Fruit fly (Drosophila melanogaster) whole organism, prepupa: ENCODE data around the gene Vha26.

Experiments
- CG1621 ChIP-seq: fragments of 200-800 bp; sonication (Bioruptor generic); optimal IDR thresholded peaks from 3 replicates; lab custom pipeline; 2018; ENCODE audit warnings: missing biosample characterization, mild to moderate bottlenecking, missing genetic modification characterization
- CG6163 ChIP-seq: fragments of 200-800 bp; sonication (Bioruptor generic); IDR thresholded peaks from 3 replicates; pipeline ENCODE4 v1.3.6; 2022; ENCODE audit warnings: missing biosample characterization, missing genetic modification characterization
- CG6792 ChIP-seq: fragments of 200-800 bp; sonication (Bioruptor generic); optimal IDR thresholded peaks from 3 replicates; lab custom pipeline; 2016; ENCODE audit warnings: missing biosample characterization, missing genetic modification characterization
- CG6854 ChIP-seq: fragments of 200-800 bp; sonication (Bioruptor generic); optimal IDR thresholded peaks from 2 replicates; lab custom pipeline; 2017; ENCODE audit warnings: missing biosample characterization, mild to moderate bottlenecking, missing genetic modification characterization
- CG8119 ChIP-seq: fragments of 200-800 bp; sonication (Bioruptor generic); IDR thresholded peaks from 3 replicates; pipeline ENCODE4 v1.3.6; 2022; ENCODE audit warnings: missing biosample characterization, missing genetic modification characterization
- CG8632 ChIP-seq: fragments of 200-800 bp; sonication (Bioruptor generic); optimal IDR thresholded peaks from 3 replicates; lab custom pipeline; 2016; ENCODE audit warnings: missing biosample characterization, missing genetic modification characterization
- Hr39 ChIP-seq: fragments of 200-800 bp; sonication (Bioruptor generic); optimal IDR thresholded peaks from 2 replicates; lab custom pipeline; 2016; ENCODE audit warnings: missing biosample characterization, missing genetic modification characterization
- net ChIP-seq: fragments of 200-800 bp; sonication (Bioruptor generic); optimal IDR thresholded peaks from 3 replicates; lab custom pipeline; 2016; ENCODE audit warnings: missing biosample characterization, missing genetic modification characterization
- topi ChIP-seq: fragments of 200-800 bp; sonication (Bioruptor generic); optimal IDR thresholded peaks from 3 replicates; lab custom pipeline; 2016; ENCODE audit warnings: missing biosample characterization, missing genetic modification characterization

DNA sequence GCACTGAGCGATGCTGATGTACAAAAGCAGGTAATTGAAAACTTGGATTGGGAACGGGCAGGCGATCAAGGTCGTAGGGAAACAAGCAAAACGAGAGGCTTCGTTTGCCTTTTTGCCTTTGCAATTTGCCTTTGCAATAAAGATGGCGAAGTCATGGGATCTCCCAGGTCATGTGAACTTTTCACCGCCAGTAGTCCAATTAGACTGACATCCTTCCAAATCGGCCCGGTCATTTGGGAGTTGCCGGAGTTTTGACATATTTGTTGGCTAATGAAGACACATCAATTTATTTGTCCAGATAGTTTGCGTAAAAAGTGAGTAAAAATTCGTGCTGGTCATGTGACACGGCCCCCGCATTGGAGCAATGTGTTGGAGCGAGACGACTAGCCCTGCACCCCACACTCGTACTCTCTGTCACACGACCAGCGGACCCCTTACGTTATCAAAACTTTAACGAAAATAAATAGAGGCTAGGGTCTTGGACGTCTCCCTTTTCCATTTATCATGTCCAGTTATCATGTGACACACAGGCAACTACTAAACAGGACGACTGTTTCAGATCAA lies 528 bp downstream of the Vha26 start:
- no peak for TF ChIP-seq CG8632 (GFP tag; lab: Kevin White, UChicago)
- TF ChIP-seq CG6163 (GFP tag; lab: Robert Waterston, UW): no peak
- no peak for TF ChIP-seq net (GFP tag; lab: Kevin White, UChicago)
- TF ChIP-seq CG1621 (tag; lab: Kevin White, UChicago): no peak
- TF ChIP-seq topi: no peak
- no peak for TF ChIP-seq Hr39
- TF ChIP-seq CG6854: no peak
- TF ChIP-seq CG6792 (GFP tag; lab: Kevin White, UChicago): no peak
- TF ChIP-seq CG8119 (GFP tag; lab: Robert Waterston, UW): no peak
